Worm (Caenorhabditis elegans): ENCODE data around the gene hsp-43.

DNA sequence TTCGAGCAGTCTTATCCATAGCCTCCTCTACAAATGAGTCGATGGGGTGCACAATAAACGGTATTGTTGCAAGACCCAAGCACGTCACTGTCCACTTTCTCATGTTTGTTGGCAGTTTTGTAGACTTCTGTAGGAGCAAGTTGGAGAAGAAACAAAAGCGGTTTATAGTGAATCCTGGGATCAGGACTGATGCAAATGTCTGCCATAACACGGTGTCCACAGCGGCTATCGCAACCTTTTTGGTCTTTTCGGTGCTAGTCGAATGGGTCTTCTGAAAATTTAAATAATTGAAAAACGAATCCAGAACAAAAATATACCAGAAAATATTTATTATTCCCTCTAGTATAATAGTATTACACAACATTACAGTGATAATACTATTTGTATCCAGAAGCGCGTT, 30.0 kb downstream of the hsp-43 start:
- no peak for TF ChIP-seq him-1 (tag; optimal IDR thresholded peaks at IDR 0.05)
- no peak for TF ChIP-seq W03F9.2 (tag; optimal IDR thresholded peaks at IDR 0.05)
- TF ChIP-seq dao-5 (tag; optimal IDR thresholded peaks at IDR 0.05) = no peak
